Worm (Caenorhabditis elegans): ENCODE results near the gene C17B7.8.

- TF ChIP-seq bed-3 (GFP tag; optimal IDR thresholded peaks at IDR 0.05) (no peak), sem-2 (GFP tag; optimal IDR thresholded peaks at IDR 0.05) (no peak), lin-13 (tag; optimal IDR thresholded peaks at IDR 0.05) (no peak), ceh-83 (GFP tag; optimal IDR thresholded peaks at IDR 0.05) (no peak), ham-2 (GFP tag; optimal IDR thresholded peaks at IDR 0.05) (no peak), nhr-237 (tag; optimal IDR thresholded peaks at IDR 0.05) (no peak), mab-5 (tag; optimal IDR thresholded peaks at IDR 0.05) (no peak), elt-3 (tag; optimal IDR thresholded peaks at IDR 0.05) (no peak), ztf-11 (tag; optimal IDR thresholded peaks at IDR 0.05) (no peak), unc-39 (tag; optimal IDR thresholded peaks at IDR 0.05) (no peak), elt-1 (tag; optimal IDR thresholded peaks at IDR 0.05; ENCODE audit: borderline replicate concordance, insufficient read depth) (no peak), pha-4 (tag; optimal IDR thresholded peaks at IDR 0.05) (no peak), drap-1 (GFP tag; optimal IDR thresholded peaks at IDR 0.05) (no peak)
Measured at ce11 chrV:3288134-3288533, 35.9 kb downstream of the C17B7.8 start.

Measured in whole organism, mixed stage, embryonic.